Fruit fly (Drosophila melanogaster): ENCODE data around the gene Arp8.

Arp8 gene

dm6 chrX:17856029-17856428, 4.6 kb downstream of the Arp8 start, which contains the start of gene Mco4:
Gene Mco4, minus strand, starts transcription at chrX:17856129.
- TF ChIP-seq salr (GFP tag; optimal IDR thresholded peaks at IDR 0.05) (no peak), CG31627 (GFP tag; optimal IDR thresholded peaks at IDR 0.05) (no peak), CG6163 (GFP tag; IDR thresholded peaks at IDR 0.05) (no peak), Sox15 (GFP tag; optimal IDR thresholded peaks at IDR 0.05) (no peak), spab (GFP tag; optimal IDR thresholded peaks at IDR 0.05) (no peak), Gug (GFP tag; IDR thresholded peaks at IDR 0.05) (no peak), CG8119 (GFP tag; IDR thresholded peaks at IDR 0.05) (no peak), Hr38 (GFP tag; optimal IDR thresholded peaks at IDR 0.05) (no peak), CG10669 (GFP tag; optimal IDR thresholded peaks at IDR 0.05) (no peak), esn (GFP tag; optimal IDR thresholded peaks at IDR 0.05) (no peak), CG1621 (tag; optimal IDR thresholded peaks at IDR 0.05) (no peak), CG10631 (GFP tag; optimal IDR thresholded peaks at IDR 0.05) (no peak), eg (GFP tag; IDR thresholded peaks at IDR 0.05) (no peak)

dm6 chrX:17852457-17852856, 8.1 kb downstream of the Arp8 start, which contains the start of gene CG32554:
Gene CG32554, minus strand, starts transcription at chrX:17852685.
- TF ChIP-seq fkh (GFP tag; optimal IDR thresholded peaks at IDR 0.05) (peak; percentile 89), CG11902 (GFP tag; optimal IDR thresholded peaks at IDR 0.05) (no peak)

dm6 chrX:17850179-17850578, 10.4 kb downstream of the Arp8 start, which contains the start of the genes CG15814 and Spt7:
Gene CG15814, minus strand, starts transcription at chrX:17850342.
Gene Spt7, plus strand, starts transcription at chrX:17850460.
- TF ChIP-seq CG31627 (GFP tag; optimal IDR thresholded peaks at IDR 0.05) (no peak), CG10669 (GFP tag; optimal IDR thresholded peaks at IDR 0.05) (no peak), fkh (GFP tag; optimal IDR thresholded peaks at IDR 0.05) (peak; percentile 100), CG6792 (GFP tag; optimal IDR thresholded peaks at IDR 0.05) (no peak), Eip78C (GFP tag) (peak; percentile 69), dac (GFP tag; optimal IDR thresholded peaks at IDR 0.05) (no peak), CG6163 (GFP tag; IDR thresholded peaks at IDR 0.05) (0 out of 3 replicates have a peak, but pooled peaks have one; percentile 16), ss (GFP tag; optimal IDR thresholded peaks at IDR 0.05) (no peak), CG8632 (GFP tag; optimal IDR thresholded peaks at IDR 0.05) (no peak), esn (GFP tag; optimal IDR thresholded peaks at IDR 0.05) (peak; percentile 38), CG9139 (GFP tag; optimal IDR thresholded peaks at IDR 0.05) (no peak), lz (GFP tag; optimal IDR thresholded peaks at IDR 0.05) (no peak), fd59A (GFP tag; optimal IDR thresholded peaks at IDR 0.05) (no peak), eg (GFP tag; IDR thresholded peaks at IDR 0.05) (no peak)

dm6 chrX:17845820-17846379, 14.7 kb downstream of the Arp8 start:
- TF ChIP-seq CG8119 (GFP tag; IDR thresholded peaks at IDR 0.05) (no peak), CG9139 (GFP tag; optimal IDR thresholded peaks at IDR 0.05) (no peak), fkh (GFP tag; optimal IDR thresholded peaks at IDR 0.05) (peak; percentile 56), CG10669 (GFP tag; optimal IDR thresholded peaks at IDR 0.05) (no peak)

dm6 chrX:17844623-17845022, 16.0 kb downstream of the Arp8 start, which contains the start of the genes CG8142 and Ucp4A:
Gene CG8142, minus strand, starts transcription at chrX:17844704.
Gene Ucp4A, plus strand, starts transcription at chrX:17844949.
- TF ChIP-seq ss (GFP tag; optimal IDR thresholded peaks at IDR 0.05) (peak; percentile 69 to 84), CG11762 (GFP tag; optimal IDR thresholded peaks at IDR 0.05; ENCODE audit: insufficient read depth) (peak; percentile 85), Ets21C (GFP tag; optimal IDR thresholded peaks at IDR 0.05) (peak; percentile 69), OdsH (GFP tag; optimal IDR thresholded peaks at IDR 0.05) (peak; percentile 92), CG11294 (GFP tag; IDR thresholded peaks at IDR 0.05) (peak; percentile 91), Blimp-1 (GFP tag; optimal IDR thresholded peaks at IDR 0.05) (peak; percentile 77), salr (GFP tag; optimal IDR thresholded peaks at IDR 0.05) (peak; percentile 61 to 85), CG32006 (GFP tag; optimal IDR thresholded peaks at IDR 0.05) (peak; percentile 91), Smox (GFP tag; optimal IDR thresholded peaks at IDR 0.05) (no peak), Sox102F (GFP tag; optimal IDR thresholded peaks at IDR 0.05) (no peak), CG34406 (GFP tag; optimal IDR thresholded peaks at IDR 0.05) (peak; percentile 88), CG4318 (GFP tag; optimal IDR thresholded peaks at IDR 0.05) (no peak), Lpt (GFP tag; optimal IDR thresholded peaks at IDR 0.05) (peak; percentile 85), achi (GFP tag; optimal IDR thresholded peaks at IDR 0.05) (peak; percentile 88), CG6854 (GFP tag; optimal IDR thresholded peaks at IDR 0.05) (peak; percentile 57), vri (GFP tag; optimal IDR thresholded peaks at IDR 0.05) (peak; percentile 51), dsx (GFP tag; optimal IDR thresholded peaks at IDR 0.05; ENCODE audit: poor library complexity, severe bottlenecking) (peak; percentile 85), topi (GFP tag; optimal IDR thresholded peaks at IDR 0.05) (peak; percentile 85), dac (GFP tag; optimal IDR thresholded peaks at IDR 0.05) (peak; percentile 69), Met (GFP tag; optimal IDR thresholded peaks at IDR 0.05) (no peak), CG15336 (GFP tag; IDR thresholded peaks at IDR 0.05) (peak; percentile 96), Hr38 (GFP tag; optimal IDR thresholded peaks at IDR 0.05) (no peak), svp (GFP tag) (peak; percentile 96), CG8632 (GFP tag; optimal IDR thresholded peaks at IDR 0.05) (peak; percentile 85)

All from whole organism, prepupa.